Worm (Caenorhabditis elegans): ENCODE results near the gene clec-8.

- TF ChIP-seq ztf-11 (tag; optimal IDR thresholded peaks at IDR 0.05) (no peak), sptf-1 (tag; optimal IDR thresholded peaks at IDR 0.05) (no peak), snpc-4 (tag; optimal IDR thresholded peaks at IDR 0.05) (no peak), nhr-28 (tag; optimal IDR thresholded peaks at IDR 0.05) (no peak), unc-39 (tag; optimal IDR thresholded peaks at IDR 0.05) (no peak), lin-13 (tag; optimal IDR thresholded peaks at IDR 0.05) (no peak), unc-62 (GFP tag; optimal IDR thresholded peaks at IDR 0.05) (no peak), pha-4 (tag; optimal IDR thresholded peaks at IDR 0.05) (no peak), nhr-237 (tag; optimal IDR thresholded peaks at IDR 0.05) (no peak), lsy-2 (tag; optimal IDR thresholded peaks at IDR 0.05) (no peak)
These were observed 47.8 kb upstream of the clec-8 start for ce11 chrII:12625673-12626072.
